Worm (Caenorhabditis elegans): ENCODE data around the gene F21D12.2.

ce11 chrII:7358489-7358943 is 40.9 kb downstream of the F21D12.2 start, which contains the start of gene insc-1:
- no peak for TF ChIP-seq ces-1 (GFP tag; optimal IDR thresholded peaks at IDR 0.05)
- TF ChIP-seq Y48G9A.11 (GFP tag; IDR thresholded peaks at IDR 0.05), result no peak
- no peak for TF ChIP-seq zag-1 (tag; optimal IDR thresholded peaks at IDR 0.05)
- TF ChIP-seq nhr-28 (tag; optimal IDR thresholded peaks at IDR 0.05), result no peak
- no peak for TF ChIP-seq snpc-1.2 (GFP tag; IDR thresholded peaks at IDR 0.05)
- no peak for TF ChIP-seq nhr-11 (tag; optimal IDR thresholded peaks at IDR 0.05)
- no peak for TF ChIP-seq nhr-42 (GFP tag; IDR thresholded peaks at IDR 0.05)
